Worm (Caenorhabditis elegans): ENCODE measurements around the gene Y39C12A.9.

- TF ChIP-seq ztf-4 (tag; optimal IDR thresholded peaks at IDR 0.05) (no peak), ztf-11 (tag; optimal IDR thresholded peaks at IDR 0.05) (no peak), aly-2 (tag; optimal IDR thresholded peaks at IDR 0.05) (no peak), nhr-6 (tag; optimal IDR thresholded peaks at IDR 0.05) (no peak), ceh-16 (tag; optimal IDR thresholded peaks at IDR 0.05) (no peak), nhr-25 (tag; optimal IDR thresholded peaks at IDR 0.05) (no peak), lin-39 (tag; optimal IDR thresholded peaks at IDR 0.05) (no peak), nhr-11 (tag; optimal IDR thresholded peaks at IDR 0.05) (no peak), zag-1 (tag; optimal IDR thresholded peaks at IDR 0.05) (no peak), ama-1 (optimal IDR thresholded peaks at IDR 0.05) (no peak), nhr-129 (tag; optimal IDR thresholded peaks at IDR 0.05) (no peak), egl-27 (tag; optimal IDR thresholded peaks at IDR 0.05) (no peak)
These were observed 2.3 kb upstream of the Y39C12A.9 start, which contains the start of gene sre-14 for ce11 chrIV:12261353-12261752.

Data from whole organism, L2 larva.